Worm (Caenorhabditis elegans) whole organism, mixed stage, embryonic: Measurements from ENCODE around the gene cft-1.

Experiments
- bed-3 ChIP-seq: fragments of 200-800 bp; sonication (Bioruptor generic); optimal IDR thresholded peaks from 3 replicates; lab custom pipeline; 2018; ENCODE audit warnings: mild to moderate bottlenecking, missing genetic modification characterization, moderate library complexity, missing compliant biosample characterization
- blmp-1 ChIP-seq: fragments of 150-350 bp; optimal IDR thresholded peaks from 2 replicates; lab custom pipeline; 2014; ENCODE audit warnings: missing biosample characterization, missing genetic modification characterization
- ces-1 ChIP-seq: fragments of 150-350 bp; optimal IDR thresholded peaks from 2 replicates; lab custom pipeline; 2014; ENCODE audit warnings: missing biosample characterization, missing genetic modification reagents, missing genetic modification characterization
- elt-3 ChIP-seq: fragments of 150-350 bp; optimal IDR thresholded peaks from 2 replicates; lab custom pipeline; 2014; ENCODE audit warnings: missing biosample characterization, missing genetic modification characterization
- flh-1 ChIP-seq: fragments of 200-800 bp; sonication (Bioruptor generic); optimal IDR thresholded peaks from 2 replicates; lab custom pipeline; 2018; ENCODE audit warnings: mild to moderate bottlenecking, missing genetic modification characterization, moderate library complexity, missing compliant biosample characterization
- nhr-12 ChIP-seq: fragments of 150-350 bp; optimal IDR thresholded peaks from 2 replicates; lab custom pipeline; 2014; ENCODE audit warnings: missing biosample characterization, missing genetic modification characterization
- nhr-2 ChIP-seq: fragments of 150-350 bp; optimal IDR thresholded peaks from 2 replicates; lab custom pipeline; 2014; ENCODE audit warnings: missing biosample characterization, missing genetic modification characterization
- nhr-76 ChIP-seq: sonication (generic microtip); optimal IDR thresholded peaks from 2 replicates; lab custom pipeline; 2017; ENCODE audit warnings: missing biosample characterization, missing genetic modification characterization
- tbx-8 ChIP-seq: fragments of 200-800 bp; sonication (Bioruptor generic); optimal IDR thresholded peaks from 2 replicates; lab custom pipeline; 2018; ENCODE audit warnings: mild to moderate bottlenecking, missing genetic modification characterization, moderate library complexity, missing compliant biosample characterization
- unc-62 ChIP-seq: fragments of 150-350 bp; optimal IDR thresholded peaks from 2 replicates; lab custom pipeline; 2014; ENCODE audit warnings: missing biosample characterization, missing genetic modification reagents, missing genetic modification characterization

ce11 chrV:5582860-5583259, 44.3 kb downstream of the cft-1 start:
- TF ChIP-seq ces-1 (GFP tag; lab: Kevin White, UChicago) (no peak), nhr-12 (tag; lab: Kevin White, UChicago) (no peak), bed-3 (GFP tag; lab: Kevin White, UChicago) (no peak), nhr-76 (no peak), nhr-2 (tag; lab: Kevin White, UChicago) (no peak), tbx-8 (GFP tag; lab: Kevin White, UChicago) (no peak), elt-3 (tag; lab: Kevin White, UChicago) (no peak), blmp-1 (tag; lab: Kevin White, UChicago) (no peak), unc-62 (GFP tag; lab: Kevin White, UChicago) (no peak), flh-1 (no peak)
